Worm (Caenorhabditis elegans) whole organism, late embryonic: ENCODE results near the gene his-64.

ENCODE experiments used
- C08G9.2 ChIP-seq: sonication (generic microtip); optimal IDR thresholded peaks from 2 replicates; lab custom pipeline; 2016; ENCODE audit warnings: mild to moderate bottlenecking, missing genetic modification characterization, moderate library complexity, missing compliant biosample characterization
- C38D4.7 ChIP-seq: fragments of 200-800 bp; sonication (Bioruptor generic); optimal IDR thresholded peaks from 2 replicates; lab custom pipeline; 2018; ENCODE audit warnings: mild to moderate bottlenecking, missing genetic modification characterization, moderate library complexity, missing compliant biosample characterization
- F13H6.1 ChIP-seq: sonication (generic microtip); optimal IDR thresholded peaks from 2 replicates; lab custom pipeline; 2016; ENCODE audit warnings: missing genetic modification characterization, missing compliant biosample characterization
- K09A11.1 ChIP-seq: sonication (generic microtip); optimal IDR thresholded peaks from 2 replicates; lab custom pipeline; 2017; ENCODE audit warnings: antibody characterized with exemption, mild to moderate bottlenecking, missing genetic modification characterization, missing compliant biosample characterization; ENCODE audit not compliant: insufficient read depth
- ceh-14 ChIP-seq: sonication (generic microtip); optimal IDR thresholded peaks from 2 replicates; lab custom pipeline; 2016; ENCODE audit warnings: missing genotype, missing genetic modification characterization, missing compliant biosample characterization
- ceh-19 ChIP-seq: fragments of 200-800 bp; sonication (Bioruptor generic); optimal IDR thresholded peaks from 2 replicates; lab custom pipeline; 2018; ENCODE audit warnings: mild to moderate bottlenecking, missing genetic modification characterization, missing compliant biosample characterization
- ceh-30 ChIP-seq: fragments of 150-350 bp; optimal IDR thresholded peaks from 2 replicates; lab custom pipeline; 2014; ENCODE audit warnings: missing biosample characterization, missing genetic modification characterization
- ceh-31 ChIP-seq: sonication (generic microtip); optimal IDR thresholded peaks from 2 replicates; lab custom pipeline; 2016; ENCODE audit warnings: missing genetic modification characterization, missing compliant biosample characterization
- ceh-9 ChIP-seq: sonication (generic microtip); optimal IDR thresholded peaks from 2 replicates; lab custom pipeline; 2016; ENCODE audit warnings: mild to moderate bottlenecking, missing genetic modification characterization, inconsistent platforms, missing compliant biosample characterization
- che-1 ChIP-seq: sonication (generic microtip); optimal IDR thresholded peaks from 2 replicates; lab custom pipeline; 2016; ENCODE audit warnings: mild to moderate bottlenecking, missing genetic modification characterization, missing compliant biosample characterization
- dmd-4 ChIP-seq: sonication (generic microtip); optimal IDR thresholded peaks from 2 replicates; lab custom pipeline; 2016; ENCODE audit warnings: borderline replicate concordance, missing genetic modification characterization, missing compliant biosample characterization
- elt-2 ChIP-seq: sonication (generic microtip); optimal IDR thresholded peaks from 2 replicates; lab custom pipeline; 2016; ENCODE audit warnings: missing genetic modification reagents, missing genetic modification characterization, missing compliant biosample characterization
- elt-4 ChIP-seq: sonication (generic microtip); optimal IDR thresholded peaks from 2 replicates; lab custom pipeline; 2016; ENCODE audit warnings: missing genetic modification characterization, missing compliant biosample characterization
- ets-4 ChIP-seq: sonication (generic microtip); optimal IDR thresholded peaks from 2 replicates; lab custom pipeline; 2016; ENCODE audit warnings: missing genetic modification characterization, missing compliant biosample characterization
- hlh-13 ChIP-seq: fragments of 200-800 bp; sonication (Bioruptor generic); optimal IDR thresholded peaks from 2 replicates; lab custom pipeline; 2018; ENCODE audit warnings: mild to moderate bottlenecking, missing genetic modification characterization, missing compliant biosample characterization
- hlh-6 ChIP-seq: sonication (generic microtip); optimal IDR thresholded peaks from 2 replicates; lab custom pipeline; 2016; ENCODE audit warnings: missing genotype, missing genetic modification characterization, missing compliant biosample characterization
- lim-6 ChIP-seq: sonication (generic microtip); optimal IDR thresholded peaks from 2 replicates; lab custom pipeline; 2016; ENCODE audit warnings: missing genetic modification characterization, missing compliant biosample characterization
- lin-11 ChIP-seq: fragments of 200-800 bp; sonication (Bioruptor generic); optimal IDR thresholded peaks from 2 replicates; lab custom pipeline; 2018; ENCODE audit warnings: mild to moderate bottlenecking, missing genetic modification characterization, missing compliant biosample characterization
- mec-3 ChIP-seq: sonication (generic microtip); optimal IDR thresholded peaks from 2 replicates; lab custom pipeline; 2016; ENCODE audit warnings: borderline replicate concordance, missing genetic modification characterization, missing compliant biosample characterization
- nfya-1 ChIP-seq: sonication (generic microtip); optimal IDR thresholded peaks from 2 replicates; lab custom pipeline; 2017; ENCODE audit warnings: missing genetic modification characterization, mild to moderate bottlenecking, missing compliant biosample characterization, antibody characterized with exemption, moderate library complexity
- pax-1 ChIP-seq: fragments of 150-350 bp; optimal IDR thresholded peaks from 2 replicates; lab custom pipeline; 2014; ENCODE audit warnings: missing biosample characterization, missing genetic modification characterization
- pha-2 ChIP-seq: sonication (generic microtip); optimal IDR thresholded peaks from 2 replicates; lab custom pipeline; 2017; ENCODE audit warnings: mild to moderate bottlenecking, missing genetic modification characterization, missing compliant biosample characterization
- pqm-1 ChIP-seq: sonication (generic microtip); optimal IDR thresholded peaks from 2 replicates; lab custom pipeline; 2016; ENCODE audit warnings: missing genetic modification characterization, missing compliant biosample characterization
- sox-2 ChIP-seq: fragments of 200-800 bp; sonication (Bioruptor generic); IDR thresholded peaks from 2 replicates; pipeline ENCODE4 v1.3.6; 2022; ENCODE audit warnings: missing genetic modification reagents, missing genetic modification characterization, missing compliant biosample characterization
- sox-4 ChIP-seq: sonication (generic microtip); optimal IDR thresholded peaks from 2 replicates; lab custom pipeline; 2017; ENCODE audit warnings: mild to moderate bottlenecking, missing genetic modification characterization, inconsistent platforms, missing compliant biosample characterization
- tbx-2 ChIP-seq: sonication (generic microtip); optimal IDR thresholded peaks from 2 replicates; lab custom pipeline; 2016; ENCODE audit warnings: missing genetic modification characterization, missing compliant biosample characterization
- ttx-3 ChIP-seq: sonication (generic microtip); optimal IDR thresholded peaks from 2 replicates; lab custom pipeline; 2016; ENCODE audit warnings: missing genetic modification reagents, missing genetic modification characterization, missing compliant biosample characterization
- unc-55 ChIP-seq: sonication (generic microtip); optimal IDR thresholded peaks from 2 replicates; lab custom pipeline; 2017; ENCODE audit warnings: missing biosample characterization, missing genetic modification reagents, missing genetic modification characterization
- zip-5 ChIP-seq: sonication (generic microtip); optimal IDR thresholded peaks from 2 replicates; lab custom pipeline; 2016; ENCODE audit warnings: missing genetic modification characterization, missing compliant biosample characterization
- ztf-16 ChIP-seq: sonication (generic microtip); optimal IDR thresholded peaks from 2 replicates; lab custom pipeline; 2017; ENCODE audit warnings: missing genetic modification characterization, missing compliant biosample characterization

The his-64 gene

ce11 chrIV:11363806-11364562 is 42.9 kb upstream of the his-64 start:
- TF ChIP-seq tbx-2 (tag; lab: Kevin White, UChicago) = peak; percentile 0
- TF ChIP-seq K09A11.1 (tag; lab: Kevin White, UChicago) = no peak
- peak; percentile 5 for TF ChIP-seq nfya-1 (tag; lab: Kevin White, UChicago)

DNA sequence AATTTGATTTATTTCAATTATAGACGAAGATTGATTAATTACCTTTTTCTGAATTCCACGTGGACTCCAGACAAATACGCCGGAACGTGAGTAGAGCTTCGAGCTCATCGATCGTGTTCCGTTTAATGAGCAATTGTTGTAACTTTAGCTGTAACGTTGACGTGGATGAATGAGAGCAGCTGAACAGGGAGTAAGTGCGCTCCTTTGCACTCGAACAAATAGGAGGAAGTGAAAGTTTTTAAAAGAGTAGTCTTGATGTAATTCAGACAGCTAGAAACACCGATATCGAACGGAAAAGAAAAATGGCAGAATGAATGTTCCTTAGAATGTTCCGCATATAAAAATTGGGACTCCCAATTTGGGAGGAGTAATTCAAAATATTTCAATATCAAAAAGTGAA is 35.3 kb upstream of the his-64 start, which contains the start of gene sec-31:
sec-31 (minus strand) TSS at position 148 of the 400 bp plus-strand sequence.
- TF ChIP-seq C38D4.7 (GFP tag; lab: Kevin White, UChicago) (no peak), lin-11 (tag; lab: Kevin White, UChicago) (no peak), ets-4 (no peak), F13H6.1 (no peak), ceh-14 (tag; lab: Kevin White, UChicago) (no peak), nfya-1 (tag; lab: Kevin White, UChicago) (no peak)

DNA sequence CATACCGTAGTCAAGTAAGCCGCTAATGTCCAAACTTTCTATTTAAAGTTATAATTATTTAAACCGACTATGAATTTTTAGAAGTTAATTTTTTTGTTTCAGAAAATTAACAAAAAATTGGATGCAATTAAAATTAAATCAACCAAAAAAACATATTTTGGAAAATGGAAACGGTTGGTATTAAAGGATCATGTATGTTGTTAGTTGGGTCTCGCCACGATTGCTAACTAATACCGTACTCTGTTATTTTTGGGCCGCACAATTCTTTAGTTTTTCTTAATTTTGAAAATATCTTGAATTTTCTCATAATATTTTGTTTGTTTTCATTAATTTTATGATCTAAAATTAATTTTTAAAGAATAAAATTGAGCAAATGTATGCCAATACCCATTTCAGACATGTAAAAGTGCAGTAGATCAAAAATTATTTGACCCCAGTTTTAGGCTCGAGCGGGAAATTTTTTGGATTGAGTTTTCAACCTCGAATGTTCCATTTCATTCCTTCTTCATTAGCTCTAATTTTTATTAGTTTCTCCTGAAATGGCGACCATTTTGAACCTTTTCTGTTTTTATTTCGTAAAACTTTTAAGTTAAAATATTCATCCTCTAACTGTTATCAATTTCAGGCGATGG is 34.4 kb upstream of the his-64 start, which contains the start of gene cbd-1:
cbd-1 (plus strand) TSS at position 626 of the 632 bp plus-strand sequence.
- no peak for TF ChIP-seq elt-4 (tag; lab: Kevin White, UChicago)
- no peak for TF ChIP-seq ceh-14 (tag; lab: Kevin White, UChicago)
- TF ChIP-seq pqm-1 (tag; lab: Kevin White, UChicago) = no peak
- no peak for TF ChIP-seq lim-6 (tag; lab: Kevin White, UChicago)
- TF ChIP-seq ceh-30 = no peak
- TF ChIP-seq nfya-1 (tag; lab: Kevin White, UChicago) = no peak
- TF ChIP-seq ttx-3 (tag; lab: Kevin White, UChicago) = no peak
- no peak for TF ChIP-seq C08G9.2 (tag; lab: Kevin White, UChicago)
- TF ChIP-seq tbx-2 (tag; lab: Kevin White, UChicago) = no peak
- TF ChIP-seq unc-55 (GFP tag; lab: Kevin White, UChicago) = no peak
- TF ChIP-seq dmd-4 (tag; lab: Kevin White, UChicago) = no peak
- TF ChIP-seq zip-5 = no peak

- TF ChIP-seq elt-2 = no peak
- TF ChIP-seq ceh-9 (tag; lab: Kevin White, UChicago) = no peak
These were observed 31.2 kb upstream of the his-64 start for ce11 chrIV:11375713-11376112.

- TF ChIP-seq sox-2 (GFP tag; lab: Robert Waterston, UW) (no peak), ztf-16 (tag; lab: Kevin White, UChicago) (no peak), hlh-13 (GFP tag; lab: Kevin White, UChicago) (no peak), hlh-6 (tag; lab: Kevin White, UChicago) (no peak), che-1 (tag; lab: Kevin White, UChicago) (no peak), sox-4 (tag; lab: Kevin White, UChicago) (no peak), K09A11.1 (tag; lab: Kevin White, UChicago) (no peak), mec-3 (no peak), lin-11 (tag; lab: Kevin White, UChicago) (no peak), pha-2 (no peak), elt-2 (no peak), ceh-19 (no peak), ceh-31 (no peak), pax-1 (tag; lab: Kevin White, UChicago) (no peak), C08G9.2 (tag; lab: Kevin White, UChicago) (no peak), C38D4.7 (GFP tag; lab: Kevin White, UChicago) (no peak)
- TF ChIP-seq, all 69 proteins: peak for 0
These were observed 29.5 kb upstream of the his-64 start for ce11 chrIV:11377439-11377838.
